Worm (Caenorhabditis elegans) whole organism, early embryonic: ENCODE measurements around the gene str-169.

Source experiments
- B0310.2 ChIP-seq: sonication (generic microtip); optimal IDR thresholded peaks from 2 replicates; lab custom pipeline; 2016; ENCODE audit warnings: mild to moderate bottlenecking, missing genetic modification characterization, missing compliant biosample characterization
- F13C5.2 ChIP-seq: sonication (generic microtip); optimal IDR thresholded peaks from 2 replicates; lab custom pipeline; 2017; ENCODE audit warnings: mild to moderate bottlenecking, missing genetic modification characterization, inconsistent platforms, missing compliant biosample characterization
- aly-1 ChIP-seq: sonication (generic microtip); optimal IDR thresholded peaks from 2 replicates; lab custom pipeline; 2016; ENCODE audit warnings: missing genetic modification characterization, missing compliant biosample characterization
- ama-1 ChIP-seq: fragments of 150-350 bp; optimal IDR thresholded peaks from 2 replicates; lab custom pipeline; 2014
- ceh-13 ChIP-seq: fragments of 200-800 bp; sonication (Bioruptor generic); optimal IDR thresholded peaks from 2 replicates; lab custom pipeline; 2018; ENCODE audit warnings: mild to moderate bottlenecking, missing genetic modification characterization, missing compliant biosample characterization
- ceh-36 ChIP-seq: sonication (generic microtip); optimal IDR thresholded peaks from 2 replicates; lab custom pipeline; 2016; ENCODE audit warnings: missing genetic modification characterization, inconsistent platforms, missing compliant biosample characterization
- ets-7 ChIP-seq: sonication (generic microtip); optimal IDR thresholded peaks from 2 replicates; lab custom pipeline; 2016; ENCODE audit warnings: missing genotype, missing genetic modification characterization, missing compliant biosample characterization
- flt-1 ChIP-seq: fragments of 200-800 bp; sonication (Bioruptor generic); IDR thresholded peaks from 2 replicates; pipeline ENCODE4 v1.3.6; 2022; ENCODE audit warnings: missing genetic modification characterization, missing compliant biosample characterization
- hmbx-1 ChIP-seq: sonication (generic microtip); optimal IDR thresholded peaks from 2 replicates; lab custom pipeline; 2016; ENCODE audit warnings: mild to moderate bottlenecking, missing genetic modification characterization, missing compliant biosample characterization
- hmg-4 ChIP-seq: fragments of 200-800 bp; sonication (Bioruptor generic); optimal IDR thresholded peaks from 2 replicates; lab custom pipeline; 2018; ENCODE audit warnings: mild to moderate bottlenecking, missing genetic modification characterization, missing compliant biosample characterization
- hnd-1 ChIP-seq: sonication (generic microtip); optimal IDR thresholded peaks from 2 replicates; lab custom pipeline; 2016; ENCODE audit warnings: missing genetic modification characterization, missing compliant biosample characterization
- pes-1 ChIP-seq: fragments of 200-800 bp; sonication (Bioruptor generic); IDR thresholded peaks from 2 replicates; pipeline ENCODE4 v1.3.6; 2022; ENCODE audit warnings: missing genetic modification reagents, missing genetic modification characterization, missing compliant biosample characterization
- scrt-1 ChIP-seq: fragments of 200-800 bp; sonication (Bioruptor generic); IDR thresholded peaks from 2 replicates; pipeline ENCODE4 v1.3.6; 2022; ENCODE audit warnings: missing genetic modification characterization, missing compliant biosample characterization
- sea-1 ChIP-seq: fragments of 200-800 bp; sonication (Bioruptor generic); conservative IDR thresholded peaks from 2 replicates; pipeline ENCODE4 v1.3.6; 2022; ENCODE audit warnings: missing genetic modification characterization, missing compliant biosample characterization
- tbx-11 ChIP-seq: fragments of 200-800 bp; sonication (Bioruptor generic); IDR thresholded peaks from 2 replicates; pipeline ENCODE4 v1.3.6; 2022; ENCODE audit warnings: missing genetic modification characterization, missing compliant biosample characterization
- tbx-37 ChIP-seq: fragments of 200-800 bp; sonication (Bioruptor generic); conservative IDR thresholded peaks from 2 replicates; pipeline ENCODE4 v1.3.6; 2022; ENCODE audit warnings: missing genetic modification reagents, missing genetic modification characterization, missing compliant biosample characterization
- tra-4 ChIP-seq: sonication (generic microtip); optimal IDR thresholded peaks from 2 replicates; lab custom pipeline; 2017; ENCODE audit warnings: missing genetic modification characterization, missing compliant biosample characterization

str-169 gene

ce11 chrIV:4930754-4931322, 15.0 kb upstream of the str-169 start:
- TF ChIP-seq scrt-1 (GFP tag; lab: Robert Waterston, UW) (no peak), ceh-36 (no peak), pes-1 (GFP tag; lab: Robert Waterston, UW) (peak; percentile 63; the same call in 1 of the 2 replicates), B0310.2 (tag; lab: Kevin White, UChicago) (no peak), ceh-13 (peak; percentile 6), tra-4 (no peak), flt-1 (GFP tag; lab: Robert Waterston, UW) (peak; percentile 39; the same call in 1 of the 2 replicates), hmg-4 (GFP tag; lab: Kevin White, UChicago) (no peak), tbx-11 (0 out of 2 replicates have a peak, but pooled peaks have one; percentile 16), hmbx-1 (tag; lab: Kevin White, UChicago) (no peak), F13C5.2 (tag; lab: Kevin White, UChicago) (no peak), tbx-37 (GFP tag; lab: Robert Waterston, UW) (no peak), sea-1 (GFP tag; lab: Robert Waterston, UW) (no peak)

ce11 chrIV:4934103-4934502, 11.8 kb upstream of the str-169 start, which contains the start of gene str-153:
TSS of gene str-153 (plus strand) at chrIV:4934403.
- TF ChIP-seq B0310.2 (tag; lab: Kevin White, UChicago) (no peak), flt-1 (GFP tag; lab: Robert Waterston, UW) (no peak), tra-4 (no peak), hnd-1 (tag; lab: Kevin White, UChicago) (no peak), F13C5.2 (tag; lab: Kevin White, UChicago) (no peak), hmbx-1 (tag; lab: Kevin White, UChicago) (no peak), pes-1 (GFP tag; lab: Robert Waterston, UW) (no peak), scrt-1 (GFP tag; lab: Robert Waterston, UW) (no peak), tbx-11 (no peak), ceh-13 (no peak), sea-1 (GFP tag; lab: Robert Waterston, UW) (no peak)

- TF ChIP-seq F13C5.2 (tag; lab: Kevin White, UChicago), result no peak
- no peak for TF ChIP-seq tbx-37 (GFP tag; lab: Robert Waterston, UW)
- no peak for TF ChIP-seq B0310.2 (tag; lab: Kevin White, UChicago)
- no peak for TF ChIP-seq hmg-4 (GFP tag; lab: Kevin White, UChicago)
- TF ChIP-seq pes-1 (GFP tag; lab: Robert Waterston, UW), result no peak
- TF ChIP-seq tra-4, result no peak
These were observed 8.2 kb upstream of the str-169 start, which contains the start of gene fbxa-86 for ce11 chrIV:4937647-4938046. TSS of gene fbxa-86 (minus strand) at chrIV:4938013.

ce11 chrIV:4938664-4939063, 7.2 kb upstream of the str-169 start, which contains the start of gene str-168:
TSS of gene str-168 (plus strand) at chrIV:4938964.
- TF ChIP-seq F13C5.2 (tag; lab: Kevin White, UChicago) (no peak), ama-1 (no peak), B0310.2 (tag; lab: Kevin White, UChicago) (no peak), scrt-1 (GFP tag; lab: Robert Waterston, UW) (no peak), tbx-37 (GFP tag; lab: Robert Waterston, UW) (no peak), ceh-13 (no peak), sea-1 (GFP tag; lab: Robert Waterston, UW) (no peak), hmg-4 (GFP tag; lab: Kevin White, UChicago) (no peak), tbx-11 (no peak), flt-1 (GFP tag; lab: Robert Waterston, UW) (no peak), hmbx-1 (tag; lab: Kevin White, UChicago) (no peak), hnd-1 (tag; lab: Kevin White, UChicago) (no peak), ets-7 (tag; lab: Kevin White, UChicago) (no peak), tra-4 (no peak), pes-1 (GFP tag; lab: Robert Waterston, UW) (no peak), ceh-36 (no peak), aly-1 (tag; lab: Kevin White, UChicago) (no peak)

ce11 chrIV:4941681-4942080, 4.2 kb upstream of the str-169 start, which contains the start of gene Y9C9A.5:
TSS of gene Y9C9A.5 (plus strand) at chrIV:4941981.
- TF ChIP-seq ceh-13, result no peak
- TF ChIP-seq F13C5.2 (tag; lab: Kevin White, UChicago), result no peak
- no peak for TF ChIP-seq aly-1 (tag; lab: Kevin White, UChicago)
- no peak for TF ChIP-seq ets-7 (tag; lab: Kevin White, UChicago)
- TF ChIP-seq tbx-37 (GFP tag; lab: Robert Waterston, UW), result no peak
- TF ChIP-seq hnd-1 (tag; lab: Kevin White, UChicago), result no peak
- no peak for TF ChIP-seq B0310.2 (tag; lab: Kevin White, UChicago)
- TF ChIP-seq sea-1 (GFP tag; lab: Robert Waterston, UW), result no peak
- TF ChIP-seq tbx-11, result no peak
- no peak for TF ChIP-seq hmg-4 (GFP tag; lab: Kevin White, UChicago)
- no peak for TF ChIP-seq ceh-36
- no peak for TF ChIP-seq ama-1
- TF ChIP-seq flt-1 (GFP tag; lab: Robert Waterston, UW), result no peak
- TF ChIP-seq scrt-1 (GFP tag; lab: Robert Waterston, UW), result no peak
- no peak for TF ChIP-seq hmbx-1 (tag; lab: Kevin White, UChicago)
- TF ChIP-seq pes-1 (GFP tag; lab: Robert Waterston, UW), result no peak
- TF ChIP-seq tra-4, result no peak

- TF ChIP-seq flt-1 (GFP tag; lab: Robert Waterston, UW), result peak; percentile 77
These were observed 3.9 kb downstream of the str-169 start for ce11 chrIV:4949729-4950128.

ce11 chrIV:4953887-4954286, 8.0 kb downstream of the str-169 start, which contains the start of gene str-163:
TSS of gene str-163 (plus strand) at chrIV:4954187.
- TF ChIP-seq hmg-4 (GFP tag; lab: Kevin White, UChicago) (no peak), ceh-13 (no peak), tbx-11 (no peak), ama-1 (no peak), pes-1 (GFP tag; lab: Robert Waterston, UW) (no peak), sea-1 (GFP tag; lab: Robert Waterston, UW) (no peak), tbx-37 (GFP tag; lab: Robert Waterston, UW) (no peak), scrt-1 (GFP tag; lab: Robert Waterston, UW) (no peak), flt-1 (GFP tag; lab: Robert Waterston, UW) (no peak), aly-1 (tag; lab: Kevin White, UChicago) (no peak), F13C5.2 (tag; lab: Kevin White, UChicago) (no peak), tra-4 (no peak), B0310.2 (tag; lab: Kevin White, UChicago) (no peak), ets-7 (tag; lab: Kevin White, UChicago) (no peak), hnd-1 (tag; lab: Kevin White, UChicago) (no peak)
